Worm (Caenorhabditis elegans) whole organism, early embryonic: ENCODE measurements around the gene F59E12.1.

ENCODE experiments used
- B0310.2 ChIP-seq: sonication (generic microtip); optimal IDR thresholded peaks from 2 replicates; lab custom pipeline; 2016; ENCODE audit warnings: mild to moderate bottlenecking, missing genetic modification characterization, missing compliant biosample characterization
- ama-1 ChIP-seq: fragments of 150-350 bp; optimal IDR thresholded peaks from 2 replicates; lab custom pipeline; 2014
- hmg-4 ChIP-seq: fragments of 200-800 bp; sonication (Bioruptor generic); optimal IDR thresholded peaks from 2 replicates; lab custom pipeline; 2018; ENCODE audit warnings: mild to moderate bottlenecking, missing genetic modification characterization, missing compliant biosample characterization
- hnd-1 ChIP-seq: sonication (generic microtip); optimal IDR thresholded peaks from 2 replicates; lab custom pipeline; 2016; ENCODE audit warnings: missing genetic modification characterization, missing compliant biosample characterization

DNA sequence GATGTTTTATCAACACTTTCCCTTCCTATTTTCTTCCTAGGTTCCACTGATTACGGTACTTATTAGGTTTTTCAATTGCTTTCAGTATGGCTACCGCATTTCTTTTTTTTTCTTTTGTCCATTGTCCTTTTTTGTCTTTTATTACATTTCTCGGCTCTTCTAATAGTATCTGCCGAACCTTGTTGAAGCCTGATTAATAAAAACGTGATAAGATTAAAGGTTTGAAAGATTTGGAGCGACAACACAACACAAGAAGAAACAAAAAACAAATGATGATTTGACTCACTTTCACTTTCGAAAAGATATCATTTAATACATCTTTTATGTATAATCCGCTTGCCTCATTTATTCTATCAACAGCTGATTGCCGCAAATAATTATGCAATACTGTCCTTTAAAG, 10.7 kb downstream of the F59E12.1 start, which contains the start of gene C25H3.15:
- TF ChIP-seq ama-1 (no peak), hnd-1 (no peak), hmg-4 (no peak), B0310.2 (tag; lab: Kevin White, UChicago) (no peak)
